ENCODE assay signal across 3 fruit fly cellular contexts in genomic region chr2L:13641046-13641445, dm6.
A peak's percentile ranks its signal among the peaks of the same experiment; 100 is the strongest.
TF ChIP-seq lines count a peak whose summit lies in the region.

No protein-coding gene starts in this region.

- TF ChIP-seq CTCF in whole organism, embryonic (GFP tag; optimal IDR thresholded peaks at IDR 0.05; lab: Kevin White, UChicago) = no peak

TF ChIP-seq in whole organism, adult, 20 proteins besides CTCF, POLR2A, EP300 and RAD21:
- TF ChIP-seq Hr96 (GFP tag; optimal IDR thresholded peaks at IDR 0.05; lab: Kevin White, UChicago) (no peak), kay (GFP tag; lab: Kevin White, UChicago; ENCODE audit: borderline replicate concordance) (peak; percentile 91)

TF ChIP-seq in whole organism, embryonic, 481 proteins besides CTCF, POLR2A, EP300 and RAD21:
- peak; percentile 54 for TF ChIP-seq gfzf (GFP tag; optimal IDR thresholded peaks at IDR 0.05; lab: Kevin White, UChicago)
- peak; percentile 23 for TF ChIP-seq bbx (GFP tag; IDR thresholded peaks at IDR 0.05; lab: Robert Waterston, UW; ENCODE audit: partially characterized antibody)
- TF ChIP-seq MBD-R2 (GFP tag; IDR thresholded peaks at IDR 0.05; lab: Robert Waterston, UW) = no peak
- TF ChIP-seq her (GFP tag; optimal IDR thresholded peaks at IDR 0.05; lab: Kevin White, UChicago) = peak; percentile 43
- no peak for TF ChIP-seq CG11093 (GFP tag; IDR thresholded peaks at IDR 0.05; lab: Robert Waterston, UW)
- peak; percentile 33 for TF ChIP-seq MESR4 (GFP tag; optimal IDR thresholded peaks at IDR 0.05; lab: Kevin White, UChicago)
- TF ChIP-seq CG4617 (GFP tag; optimal IDR thresholded peaks at IDR 0.05; lab: Kevin White, UChicago; ENCODE audit: borderline replicate concordance) = peak; percentile 2
- TF ChIP-seq CG42726 (GFP tag; IDR thresholded peaks at IDR 0.05; lab: Robert Waterston, UW; ENCODE audit: partially characterized antibody) = 0 out of 2 replicates have a peak, but pooled peaks have one; percentile 16
- no peak for TF ChIP-seq CG17568 (GFP tag; optimal IDR thresholded peaks at IDR 0.05; lab: Kevin White, UChicago)
- peak; percentile 11; the same call in 1 of the 3 replicates for TF ChIP-seq knrl (GFP tag; IDR thresholded peaks at IDR 0.05; lab: Robert Waterston, UW; ENCODE audit: partially characterized antibody)
- TF ChIP-seq kay (GFP tag; optimal IDR thresholded peaks at IDR 0.05; lab: Kevin White, UChicago) = peak; percentile 82
- peak; percentile 31 for TF ChIP-seq Jarid2 (GFP tag; optimal IDR thresholded peaks at IDR 0.05; lab: Kevin White, UChicago)
- no peak for TF ChIP-seq grau (tag; optimal IDR thresholded peaks at IDR 0.05; lab: Kevin White, UChicago)
- peak; percentile 10; the same call in 1 of the 2 replicates for TF ChIP-seq amos (GFP tag; IDR thresholded peaks at IDR 0.05; lab: Robert Waterston, UW; ENCODE audit: partially characterized antibody)

TF ChIP-seq in whole organism, wandering third instar larva, 38 proteins besides CTCF, POLR2A, EP300 and RAD21:
- TF ChIP-seq N (GFP tag; optimal IDR thresholded peaks at IDR 0.05; lab: Kevin White, UChicago) (no peak), Jra (GFP tag; optimal IDR thresholded peaks at IDR 0.05; lab: Kevin White, UChicago) (peak; percentile 33), Abd-B (GFP tag; optimal IDR thresholded peaks at IDR 0.05; lab: Kevin White, UChicago) (no peak), HLH106 (tag; optimal IDR thresholded peaks at IDR 0.05; lab: Kevin White, UChicago) (no peak)
TF ChIP-seq in whole organism, wandering third instar larva: peak in this region for 1.
